Fruit fly (Drosophila melanogaster) whole organism, embryonic: ENCODE measurements around the gene CG12947.

Source experiments
- B-H1 ChIP-seq: fragments of 200-800 bp; sonication (Bioruptor generic); IDR thresholded peaks from 3 replicates; pipeline ENCODE4 v1.3.6; 2022; ENCODE audit warnings: missing biosample characterization, missing genetic modification characterization
- CG10274 ChIP-seq: fragments of 200-800 bp; sonication (Bioruptor generic); optimal IDR thresholded peaks from 3 replicates; lab custom pipeline; 2017; ENCODE audit warnings: missing biosample characterization, mild to moderate bottlenecking, missing genetic modification characterization
- CG10431 ChIP-seq: fragments of 200-800 bp; sonication (Bioruptor generic); optimal IDR thresholded peaks from 3 replicates; lab custom pipeline; 2018; ENCODE audit warnings: missing biosample characterization, mild to moderate bottlenecking, missing genetic modification characterization
- CG10543 ChIP-seq: fragments of 200-800 bp; sonication (Bioruptor generic); optimal IDR thresholded peaks from 3 replicates; lab custom pipeline; 2017; ENCODE audit warnings: missing biosample characterization, mild to moderate bottlenecking, missing genetic modification characterization, moderate library complexity
- CG10979 ChIP-seq: fragments of 200-800 bp; sonication (Bioruptor generic); optimal IDR thresholded peaks from 2 replicates; lab custom pipeline; 2018; ENCODE audit warnings: missing biosample characterization, mild to moderate bottlenecking, missing genetic modification characterization, moderate library complexity
- CG11504 ChIP-seq: fragments of 200-800 bp; sonication (Bioruptor generic); optimal IDR thresholded peaks from 3 replicates; lab custom pipeline; 2019; ENCODE audit warnings: missing biosample characterization, mild to moderate bottlenecking, missing genetic modification characterization, moderate library complexity
- CG15514 ChIP-seq: fragments of 200-800 bp; sonication (Bioruptor generic); optimal IDR thresholded peaks from 3 replicates; lab custom pipeline; 2017; ENCODE audit warnings: missing biosample characterization, missing genetic modification characterization, mild to moderate bottlenecking, moderate library complexity, missing genetic modification reagents
- CG17568 ChIP-seq: fragments of 200-800 bp; sonication (Bioruptor generic); optimal IDR thresholded peaks from 2 replicates; lab custom pipeline; 2018; ENCODE audit warnings: missing biosample characterization, mild to moderate bottlenecking, missing genetic modification characterization, moderate library complexity
- CG2120 ChIP-seq: fragments of 200-800 bp; sonication (Bioruptor generic); optimal IDR thresholded peaks from 3 replicates; lab custom pipeline; 2016; ENCODE audit warnings: missing biosample characterization, missing genetic modification characterization
- CG32772 ChIP-seq: fragments of 200-800 bp; sonication (Bioruptor generic); IDR thresholded peaks from 2 replicates; pipeline ENCODE4 v1.3.6; 2022; ENCODE audit warnings: missing biosample characterization, missing genetic modification characterization
- CG3281 ChIP-seq: fragments of 200-800 bp; sonication (Bioruptor generic); optimal IDR thresholded peaks from 3 replicates; lab custom pipeline; 2017; ENCODE audit warnings: missing biosample characterization, mild to moderate bottlenecking, missing genetic modification characterization
- CG3726 ChIP-seq: fragments of 200-800 bp; sonication (Bioruptor generic); IDR thresholded peaks from 3 replicates; pipeline ENCODE4, ENCODE4 v1.3.6; 2022; ENCODE audit warnings: missing biosample characterization, missing genetic modification characterization
- CG3847 ChIP-seq: fragments of 200-800 bp; sonication (Bioruptor generic); IDR thresholded peaks from 2 replicates; pipeline ENCODE4 v1.3.6; 2022; ENCODE audit warnings: missing biosample characterization, missing genetic modification characterization
- CG3995 ChIP-seq: fragments of 200-800 bp; sonication (Bioruptor generic); optimal IDR thresholded peaks from 3 replicates; lab custom pipeline; 2016; ENCODE audit warnings: missing biosample characterization, missing genetic modification characterization
- CG4360 ChIP-seq: fragments of 200-800 bp; sonication (Bioruptor generic); IDR thresholded peaks from 2 replicates; pipeline ENCODE4 v1.3.6; 2022; ENCODE audit warnings: missing biosample characterization, missing genetic modification characterization
- CG7987 ChIP-seq: fragments of 200-800 bp; sonication (Bioruptor generic); optimal IDR thresholded peaks from 2 replicates; lab custom pipeline; 2018; ENCODE audit warnings: missing biosample characterization, mild to moderate bottlenecking, missing genetic modification characterization, moderate library complexity
- CG8089 ChIP-seq: fragments of 200-800 bp; sonication (Bioruptor generic); optimal IDR thresholded peaks from 3 replicates; lab custom pipeline; 2016; ENCODE audit warnings: missing biosample characterization, missing genetic modification characterization
- CkIIα-i1 ChIP-seq: fragments of 200-800 bp; sonication (Bioruptor generic); IDR thresholded peaks from 2 replicates; pipeline ENCODE4 v1.3.6; 2022; ENCODE audit warnings: missing biosample characterization, missing genetic modification characterization
- CoRest ChIP-seq: fragments of 200-800 bp; sonication (Bioruptor generic); optimal IDR thresholded peaks from 3 replicates; lab custom pipeline; 2018; ENCODE audit warnings: missing biosample characterization, mild to moderate bottlenecking, missing genetic modification characterization, moderate library complexity
- Dip3 ChIP-seq: fragments of 200-800 bp; sonication (Bioruptor generic); optimal IDR thresholded peaks from 3 replicates; lab custom pipeline; 2016; ENCODE audit warnings: missing biosample characterization, missing genetic modification characterization
- Doc2 ChIP-seq: fragments of 200-800 bp; sonication (Bioruptor generic); IDR thresholded peaks from 2 replicates; pipeline ENCODE4 v1.3.6; 2022; ENCODE audit warnings: missing biosample characterization, missing genetic modification characterization
- Dref ChIP-seq: fragments of 200-800 bp; sonication (Bioruptor generic); IDR thresholded peaks from 2 replicates; pipeline ENCODE4 v1.3.6; 2022; ENCODE audit warnings: missing biosample characterization, missing genetic modification characterization
- HHEX ChIP-seq: fragments of 200-800 bp; sonication (Bioruptor generic); optimal IDR thresholded peaks from 3 replicates; lab custom pipeline; 2017; ENCODE audit warnings: missing biosample characterization, mild to moderate bottlenecking, missing genetic modification characterization, missing genetic modification reagents
- HmgD ChIP-seq: fragments of 200-800 bp; sonication (Bioruptor generic); optimal IDR thresholded peaks from 3 replicates; lab custom pipeline; 2016; ENCODE audit warnings: missing biosample characterization, missing genetic modification characterization
- Hmr ChIP-seq: fragments of 200-800 bp; sonication (Bioruptor generic); optimal IDR thresholded peaks from 3 replicates; lab custom pipeline; 2017; ENCODE audit warnings: mild to moderate bottlenecking, missing biosample characterization, missing genetic modification reagents, missing genetic modification characterization
- Lim3 ChIP-seq: fragments of 200-800 bp; sonication (Bioruptor generic); IDR thresholded peaks from 2 replicates; pipeline ENCODE4 v1.3.6; 2022; ENCODE audit warnings: missing biosample characterization, missing genetic modification characterization
- Ssrp ChIP-seq: fragments of 200-800 bp; sonication (Bioruptor generic); optimal IDR thresholded peaks from 2 replicates; lab custom pipeline; 2018; ENCODE audit warnings: missing biosample characterization, mild to moderate bottlenecking, missing genetic modification characterization, moderate library complexity
- az2 ChIP-seq: fragments of 200-800 bp; sonication (Bioruptor generic); optimal IDR thresholded peaks from 3 replicates; lab custom pipeline; 2016; ENCODE audit warnings: missing biosample characterization, missing genetic modification characterization
- bab2 ChIP-seq: fragments of 200-800 bp; sonication (Bioruptor generic); optimal IDR thresholded peaks from 2 replicates; lab custom pipeline; 2016; ENCODE audit warnings: missing biosample characterization, missing genetic modification characterization
- btn ChIP-seq: fragments of 200-800 bp; sonication (Bioruptor generic); optimal IDR thresholded peaks from 2 replicates; lab custom pipeline; 2016; ENCODE audit warnings: missing biosample characterization, missing genetic modification characterization
- crp ChIP-seq, 2 experiments: fragments of 200-800 bp; sonication (Bioruptor generic); optimal IDR thresholded peaks; 2 replicates in 1 of 2; 3 replicates in 1 of 2; lab custom pipeline; 2017; ENCODE audit warnings: missing biosample characterization in 2 of 2, missing genetic modification characterization in 2 of 2, mild to moderate bottlenecking in 1 of 2, moderate library complexity in 1 of 2
- en ChIP-seq: fragments of 200-800 bp; sonication (Bioruptor generic); optimal IDR thresholded peaks from 2 replicates; lab custom pipeline; 2016; ENCODE audit warnings: missing biosample characterization, missing genetic modification characterization
- hbn ChIP-seq: fragments of 200-800 bp; sonication (Bioruptor generic); IDR thresholded peaks from 2 replicates; pipeline ENCODE4 v1.3.6; 2022; ENCODE audit warnings: missing biosample characterization, missing genetic modification characterization; ENCODE audit not compliant: partially characterized antibody
- jigr1 ChIP-seq: fragments of 200-800 bp; sonication (Bioruptor generic); IDR thresholded peaks from 3 replicates; pipeline ENCODE4 v1.3.6; 2022; ENCODE audit warnings: missing biosample characterization, missing genetic modification characterization
- jing ChIP-seq: fragments of 200-800 bp; sonication (Bioruptor generic); optimal IDR thresholded peaks from 2 replicates; lab custom pipeline; 2018; ENCODE audit warnings: missing biosample characterization, mild to moderate bottlenecking, missing genetic modification characterization
- kay ChIP-seq: fragments of 200-800 bp; sonication (Bioruptor generic); optimal IDR thresholded peaks from 2 replicates; lab custom pipeline; 2016; ENCODE audit warnings: missing biosample characterization, missing genetic modification characterization
- lbe ChIP-seq: fragments of 200-800 bp; sonication (Bioruptor generic); optimal IDR thresholded peaks from 2 replicates; lab custom pipeline; 2016; ENCODE audit warnings: missing biosample characterization, mild to moderate bottlenecking, missing genetic modification characterization
- mam ChIP-seq: fragments of 200-800 bp; sonication (Bioruptor generic); optimal IDR thresholded peaks from 3 replicates; lab custom pipeline; 2016; ENCODE audit warnings: missing biosample characterization, missing genetic modification characterization
- oc ChIP-seq: fragments of 200-800 bp; sonication (Bioruptor generic); optimal IDR thresholded peaks from 2 replicates; lab custom pipeline; 2018; ENCODE audit warnings: missing biosample characterization, mild to moderate bottlenecking, missing genetic modification characterization, moderate library complexity
- otp ChIP-seq: fragments of 200-800 bp; sonication (Bioruptor generic); IDR thresholded peaks from 3 replicates; pipeline ENCODE4, ENCODE4 v1.3.6; 2022; ENCODE audit warnings: missing biosample characterization, missing genetic modification characterization
- peb ChIP-seq: fragments of 200-800 bp; sonication (Bioruptor generic); IDR thresholded peaks from 2 replicates; pipeline ENCODE4 v1.3.6; 2022; ENCODE audit warnings: missing biosample characterization, missing genetic modification characterization
- sd ChIP-seq: fragments of 200-800 bp; sonication (Bioruptor generic); optimal IDR thresholded peaks from 3 replicates; lab custom pipeline; 2018; ENCODE audit warnings: missing biosample characterization, mild to moderate bottlenecking, missing genetic modification characterization, moderate library complexity
- ssp ChIP-seq: fragments of 200-800 bp; sonication (Bioruptor generic); IDR thresholded peaks from 2 replicates; pipeline ENCODE4 v1.3.6; 2022; ENCODE audit warnings: missing biosample characterization, missing genetic modification characterization
- stc ChIP-seq: fragments of 200-800 bp; sonication (Bioruptor generic); IDR thresholded peaks from 2 replicates; pipeline ENCODE4 v1.3.6; 2022; ENCODE audit warnings: missing biosample characterization, missing genetic modification characterization
- trem ChIP-seq: fragments of 200-800 bp; optimal IDR thresholded peaks from 3 replicates; lab custom pipeline; 2019; ENCODE audit warnings: missing biosample characterization, mild to moderate bottlenecking, missing genetic modification characterization, moderate library complexity
- unpg ChIP-seq: fragments of 200-800 bp; sonication (Bioruptor generic); optimal IDR thresholded peaks from 3 replicates; lab custom pipeline; 2018; ENCODE audit warnings: missing biosample characterization, mild to moderate bottlenecking, missing genetic modification characterization, moderate library complexity
- wdn ChIP-seq: fragments of 200-800 bp; sonication (Bioruptor generic); IDR thresholded peaks from 2 replicates; pipeline ENCODE4 v1.3.6; 2022; ENCODE audit warnings: missing biosample characterization, missing genetic modification characterization
- zf30C ChIP-seq: fragments of 200-800 bp; sonication (Bioruptor generic); optimal IDR thresholded peaks from 3 replicates; lab custom pipeline; 2018; ENCODE audit warnings: missing biosample characterization, mild to moderate bottlenecking, missing genetic modification characterization

The CG12947 gene

dm6 chr3R:9767620-9768592 lies 12.0 kb upstream of the CG12947 start, which contains the start of gene Naa80 (continued):
- TF ChIP-seq bab2 (GFP tag; lab: Kevin White, UChicago) = peak; percentile 66
- TF ChIP-seq CG4360 = 0 out of 2 replicates have a peak, but pooled peaks have one; percentile 11
- peak; percentile 71 for TF ChIP-seq kay (GFP tag; lab: Kevin White, UChicago)
- TF ChIP-seq ssp (GFP tag; lab: Robert Waterston, UW) = peak; percentile 41; the same call in 1 of the 2 replicates
- peak; percentile 24; the same call in 1 of the 2 replicates for TF ChIP-seq CG32772 (GFP tag; lab: Robert Waterston, UW)
- no peak for TF ChIP-seq Doc2 (GFP tag; lab: Robert Waterston, UW)
- no peak for TF ChIP-seq hbn (GFP tag; lab: Robert Waterston, UW)
- peak; percentile 85 for TF ChIP-seq HmgD (GFP tag; lab: Kevin White, UChicago)
- TF ChIP-seq CG10431 (GFP tag; lab: Kevin White, UChicago) = peak; percentile 20
- TF ChIP-seq CG15514 (GFP tag; lab: Kevin White, UChicago) = peak; percentile 83
- no peak for TF ChIP-seq jing (GFP tag; lab: Kevin White, UChicago)
- peak; percentile 12 for TF ChIP-seq CG10274 (GFP tag; lab: Kevin White, UChicago)
- no peak for TF ChIP-seq CkIIα-i1 (GFP tag; lab: Robert Waterston, UW)
- TF ChIP-seq trem (tag; lab: Kevin White, UChicago) = peak; percentile 88
- peak; percentile 37 for TF ChIP-seq unpg (GFP tag; lab: Kevin White, UChicago)
- peak; percentile 63 for TF ChIP-seq lbe (GFP tag; lab: Kevin White, UChicago)
- no peak for TF ChIP-seq CG11504 (tag; lab: Kevin White, UChicago)
- no peak for TF ChIP-seq zf30C
- TF ChIP-seq B-H1 (GFP tag; lab: Robert Waterston, UW) = no peak
- peak; percentile 51 for TF ChIP-seq CG3281 (GFP tag; lab: Kevin White, UChicago)
- no peak for TF ChIP-seq Lim3 (GFP tag; lab: Robert Waterston, UW)
- TF ChIP-seq CG3726 (GFP tag; lab: Robert Waterston, UW) = no peak
- TF ChIP-seq CG2120 (GFP tag; lab: Kevin White, UChicago) = peak; percentile 89
- TF ChIP-seq crp (GFP tag; optimal IDR thresholded peaks at IDR 0.05; lab: Kevin White, UChicago) = peak in 1 of 2 experiments; percentile 45
- no peak for TF ChIP-seq en (GFP tag; lab: Kevin White, UChicago)
- TF ChIP-seq wdn (GFP tag; lab: Robert Waterston, UW) = no peak
- peak; percentile 16 for TF ChIP-seq CG8089 (GFP tag; lab: Kevin White, UChicago)
- TF ChIP-seq btn = no peak
- TF ChIP-seq CG3995 = peak; percentile 68
- peak; percentile 12 for TF ChIP-seq Ssrp
- no peak for TF ChIP-seq oc (tag; lab: Kevin White, UChicago)
- TF ChIP-seq Dip3 (GFP tag; lab: Kevin White, UChicago) = peak; percentile 83
- TF ChIP-seq CG10979 (tag; lab: Kevin White, UChicago) = peak; percentile 21
- no peak for TF ChIP-seq peb (GFP tag; lab: Robert Waterston, UW)
- TF ChIP-seq CG7987 (GFP tag; lab: Kevin White, UChicago) = peak; percentile 66
- peak; percentile 72 for TF ChIP-seq CG10543
- TF ChIP-seq CG17568 (GFP tag; lab: Kevin White, UChicago) = no peak
- 0 out of 3 replicates have a peak, but pooled peaks have one; percentile 6 for TF ChIP-seq otp
- TF ChIP-seq az2 = peak; percentile 44
- no peak for TF ChIP-seq stc (GFP tag; lab: Robert Waterston, UW)
- TF ChIP-seq sd (tag; lab: Kevin White, UChicago) = peak; percentile 52
- peak; percentile 50 for TF ChIP-seq Dref
- TF ChIP-seq CG3847 (GFP tag; lab: Robert Waterston, UW) = peak; percentile 94
- no peak for TF ChIP-seq jigr1 (GFP tag; lab: Robert Waterston, UW)
- TF ChIP-seq HHEX = peak; percentile 66
- TF ChIP-seq Hmr = peak; percentile 83
- peak; percentile 6 for TF ChIP-seq CoRest (tag; lab: Kevin White, UChicago)
- TF ChIP-seq mam (GFP tag; lab: Kevin White, UChicago) = peak; percentile 82
